Fruit fly (Drosophila melanogaster) S2 (cell line): Measurements from ENCODE around the gene daed.

ENCODE experiments used
- CG8478 ChIP-seq: fragments of >200 bp; optimal IDR thresholded peaks from 2 replicates; lab custom pipeline; 2018
- CTCF ChIP-seq, 2 experiments: fragments of >200 bp; optimal IDR thresholded peaks; 2 replicates each; lab custom pipeline; 2018

DNA sequence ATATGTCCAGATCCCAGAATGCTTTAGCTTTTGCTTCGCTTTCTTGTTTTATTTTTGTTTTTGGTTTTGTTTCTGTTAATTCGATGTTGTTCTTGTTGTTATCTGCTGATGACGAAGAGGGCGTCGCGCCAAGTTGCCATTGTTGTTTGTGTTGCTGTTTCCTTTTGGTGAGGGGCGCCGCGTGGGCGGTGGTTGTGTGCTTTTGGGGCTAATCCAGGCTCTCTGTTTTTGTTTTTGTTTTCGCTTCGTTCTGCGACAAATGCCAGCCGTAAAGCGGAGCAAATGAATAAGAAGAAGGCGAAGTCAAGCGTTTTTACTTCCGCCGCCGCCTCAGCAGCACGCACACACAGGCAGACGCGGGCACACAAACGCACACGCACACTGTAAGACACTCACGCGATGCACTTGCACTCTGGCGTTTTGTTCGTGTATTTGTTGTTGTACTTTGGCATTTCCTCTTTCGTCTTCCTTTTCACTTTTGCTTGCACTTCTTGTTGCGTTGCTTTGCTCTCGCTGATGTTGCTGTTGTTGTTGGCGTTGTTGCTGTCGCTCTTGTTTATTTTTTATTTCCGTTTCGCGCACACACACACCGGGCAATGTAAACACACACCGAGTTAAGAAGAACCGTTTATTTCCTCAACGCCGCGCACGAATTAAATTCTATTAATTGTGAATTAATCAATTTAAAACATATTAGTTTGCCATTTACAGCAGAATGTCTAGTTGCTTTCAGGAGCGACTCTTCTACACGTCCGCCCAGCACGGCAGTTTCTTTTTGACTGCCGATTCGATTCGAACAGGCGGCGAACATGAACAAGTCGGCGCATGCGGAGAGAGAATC, 37.9 kb downstream of the daed start, which contains the start of gene aop:
- TF ChIP-seq CTCF (optimal IDR thresholded peaks at IDR 0.05; lab: Kevin White, UChicago) (no peak), CG8478 (lab: Kevin White, UChicago) (no peak)
